Worm (Caenorhabditis elegans) whole organism, dauer: ENCODE data around the gene srz-1.

Source experiments
- unc-62 ChIP-seq: sonication (generic microtip); optimal IDR thresholded peaks from 2 replicates; lab custom pipeline; 2017; ENCODE audit warnings: missing biosample characterization, missing genetic modification reagents, missing genetic modification characterization

srz-1 gene

DNA sequence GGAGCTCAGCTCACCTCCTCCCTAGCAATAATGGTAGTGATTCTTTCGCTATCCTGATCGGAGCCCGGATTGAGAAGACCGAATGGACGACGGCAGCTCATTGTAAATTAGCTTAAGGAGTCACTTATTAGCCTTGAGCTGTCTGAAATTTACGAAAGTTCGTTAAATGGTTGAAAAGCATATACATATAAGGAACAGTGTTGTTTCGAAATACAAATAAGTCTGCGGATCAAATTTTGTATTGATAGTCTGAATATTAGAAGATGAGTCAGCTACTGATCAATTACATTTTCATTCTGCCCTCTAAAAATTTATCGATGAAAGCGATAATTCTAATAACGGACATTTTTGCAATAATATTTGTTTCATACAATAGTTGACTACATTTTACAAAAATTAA is 9.0 kb upstream of the srz-1 start, which contains the start of gene F14F8.14:
Gene F14F8.14, minus strand, starts transcription at position 101 of the 400 bp plus-strand sequence.
- no peak for TF ChIP-seq unc-62 (GFP tag; lab: Kevin White, UChicago)

- no peak for TF ChIP-seq unc-62 (GFP tag; lab: Kevin White, UChicago)
Observed at ce11 chrV:16668473-16668872, 7.2 kb upstream of the srz-1 start, which contains the start of gene F14F8.9. Gene F14F8.9, minus strand, starts transcription at chrV:16668573.

DNA sequence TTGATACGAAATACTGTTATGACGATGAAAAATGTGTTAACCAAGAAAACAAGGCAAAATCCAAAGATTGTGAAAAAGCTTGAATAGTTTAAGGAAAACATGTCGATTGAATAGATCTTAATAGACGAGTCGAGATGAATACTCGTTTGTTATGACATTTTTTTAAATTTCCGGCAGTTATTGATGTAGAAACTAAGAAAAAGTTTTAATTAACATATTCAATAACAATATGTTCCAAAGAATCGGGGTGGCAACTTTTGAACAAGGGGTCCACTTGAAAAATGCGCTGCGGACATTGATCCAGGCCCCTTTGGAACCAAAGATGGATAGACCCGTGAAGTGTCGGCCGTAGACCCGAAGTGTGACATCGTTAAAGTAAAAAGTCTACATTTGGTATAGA is 4.5 kb upstream of the srz-1 start, which contains the start of gene str-61:
Gene str-61, minus strand, starts transcription at position 101 of the 400 bp plus-strand sequence.
- TF ChIP-seq unc-62 (GFP tag; lab: Kevin White, UChicago) = no peak

DNA sequence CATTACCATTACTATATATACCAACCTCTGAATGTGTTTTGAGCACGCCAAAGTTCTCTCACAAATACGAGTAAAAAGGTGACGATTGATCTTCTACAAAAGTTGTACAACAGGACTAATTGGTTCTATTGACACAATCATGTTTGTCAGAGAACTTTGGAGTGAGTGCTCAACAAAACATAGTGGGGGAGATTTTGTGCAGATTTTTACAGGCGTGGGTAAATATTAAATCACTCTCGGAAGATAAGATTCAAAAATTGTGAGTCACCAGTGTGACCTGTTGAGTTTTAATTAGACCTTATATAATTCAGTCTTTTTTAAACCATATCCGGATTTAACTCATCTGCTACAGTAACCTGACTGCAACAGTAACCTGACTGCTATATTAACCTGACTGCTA is 3.5 kb upstream of the srz-1 start, which contains the start of gene F14F8.8:
Gene F14F8.8, minus strand, starts transcription at position 101 of the 400 bp plus-strand sequence.
- no peak for TF ChIP-seq unc-62 (GFP tag; lab: Kevin White, UChicago)

DNA sequence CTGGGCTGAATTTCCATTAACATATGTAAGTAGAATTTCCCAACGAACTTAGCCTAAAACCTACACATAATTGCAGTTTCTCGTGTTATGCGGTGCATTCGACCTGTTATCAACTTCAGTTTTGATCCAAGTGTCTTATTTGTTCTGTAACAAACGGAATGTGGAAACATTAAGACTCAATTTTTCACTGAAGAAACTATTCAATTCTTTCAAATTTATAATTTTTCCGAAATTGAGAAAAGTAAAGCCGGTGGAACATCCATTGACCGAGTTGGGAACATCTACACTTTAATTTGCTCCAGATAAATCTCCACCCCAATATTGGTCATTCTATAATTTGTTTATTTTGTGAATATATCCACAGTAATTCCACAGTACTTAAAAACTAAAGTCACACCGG is 1.3 kb upstream of the srz-1 start:
- TF ChIP-seq unc-62 (GFP tag; lab: Kevin White, UChicago) = no peak

- no peak for TF ChIP-seq unc-62 (GFP tag; lab: Kevin White, UChicago)
Observed at ce11 chrV:16679237-16679636, 3.6 kb downstream of the srz-1 start, which contains the start of gene srz-103. Gene srz-103, minus strand, starts transcription at chrV:16679337.

ce11 chrV:16679981-16680380 is 4.3 kb downstream of the srz-1 start, which contains the start of gene srw-44:
Gene srw-44, plus strand, starts transcription at chrV:16680281.
- no peak for TF ChIP-seq unc-62 (GFP tag; lab: Kevin White, UChicago)

ce11 chrV:16682886-16683285 is 7.2 kb downstream of the srz-1 start, which contains the start of gene srw-36:
Gene srw-36, plus strand, starts transcription at chrV:16683186.
- no peak for TF ChIP-seq unc-62 (GFP tag; lab: Kevin White, UChicago)

DNA sequence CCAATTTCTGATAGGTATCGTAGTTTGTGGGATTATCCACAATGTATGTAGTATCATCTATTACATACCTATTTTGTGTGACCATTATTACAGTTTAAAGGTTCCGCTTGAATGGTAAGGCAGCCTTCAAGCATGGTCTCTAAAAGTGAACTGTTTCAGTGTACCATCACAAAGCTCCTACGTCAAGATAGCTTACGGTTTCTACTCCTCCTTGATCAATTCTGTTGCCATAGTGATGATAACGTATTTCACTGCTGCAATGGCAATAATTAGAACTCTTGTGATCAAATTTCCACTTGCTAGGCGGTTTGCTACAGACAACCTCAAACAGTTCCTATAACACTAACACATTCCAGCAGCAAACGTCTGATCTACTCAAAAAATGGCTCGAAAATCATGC is 7.7 kb downstream of the srz-1 start:
- TF ChIP-seq unc-62 (GFP tag; lab: Kevin White, UChicago) = no peak

DNA sequence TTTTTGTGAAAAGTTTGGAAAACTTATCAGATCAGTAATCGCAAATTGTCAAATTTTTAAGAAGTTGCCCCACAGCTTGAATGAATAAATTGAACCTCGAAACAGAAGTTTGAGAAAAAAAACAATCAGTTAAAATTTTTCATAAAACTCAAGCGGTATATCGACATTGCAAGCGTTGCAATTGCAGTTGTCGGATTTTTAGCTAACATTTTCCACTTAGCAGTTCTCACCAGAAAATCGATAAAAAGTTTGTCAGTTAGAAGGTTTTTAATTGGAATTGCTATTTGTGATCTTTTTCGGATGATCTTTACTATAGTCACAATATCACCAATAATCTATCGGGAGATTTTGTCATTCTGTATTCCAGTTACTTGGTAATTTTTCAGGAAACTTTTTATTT is 10.1 kb downstream of the srz-1 start, which contains the start of gene srw-43:
Gene srw-43, plus strand, starts transcription at position 301 of the 400 bp plus-strand sequence.
- no peak for TF ChIP-seq unc-62 (GFP tag; lab: Kevin White, UChicago)

DNA sequence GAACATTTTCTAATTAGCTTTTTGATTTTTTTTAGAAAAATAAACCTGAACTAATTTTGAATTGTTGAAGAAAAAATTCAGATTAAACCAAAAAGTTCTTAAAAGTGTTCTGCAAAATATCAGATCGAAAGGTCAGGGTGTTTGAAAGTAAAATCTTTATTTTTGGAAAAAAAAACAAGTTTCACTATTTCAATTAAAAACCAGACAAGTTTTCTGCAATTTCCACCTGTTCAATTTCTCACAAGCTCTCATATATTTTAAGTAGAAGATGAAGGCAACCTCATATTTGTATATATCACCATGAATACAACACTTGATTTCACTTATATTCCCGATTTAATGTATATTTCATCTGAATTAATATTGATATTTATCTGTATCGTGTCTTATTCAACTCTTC is 11.6 kb downstream of the srz-1 start, which contains the start of gene srz-102:
Gene srz-102, plus strand, starts transcription at position 301 of the 400 bp plus-strand sequence.
- TF ChIP-seq unc-62 (GFP tag; lab: Kevin White, UChicago) = no peak

- no peak for TF ChIP-seq unc-62 (GFP tag; lab: Kevin White, UChicago)
Observed at ce11 chrV:16692988-16693387, 17.3 kb downstream of the srz-1 start.

DNA sequence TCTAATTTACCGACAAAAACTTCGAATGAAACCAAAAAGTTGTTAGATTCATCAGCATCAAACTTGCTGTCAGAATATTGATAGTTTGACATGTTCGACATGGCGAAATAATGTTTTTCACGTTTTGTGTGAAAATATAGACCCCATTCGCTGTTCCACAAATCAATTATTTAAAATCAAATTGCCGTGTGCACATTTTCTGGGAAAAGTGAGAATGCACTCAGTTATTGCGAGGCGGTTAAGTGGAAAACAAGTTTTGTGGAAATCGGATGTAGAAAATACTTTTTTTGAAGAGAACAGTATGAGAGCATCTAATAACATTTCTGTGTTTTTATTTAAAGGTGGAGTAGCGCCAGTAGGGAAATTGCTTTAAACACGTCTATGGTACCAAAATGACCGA is 18.1 kb downstream of the srz-1 start, which contains the start of gene srw-42:
Gene srw-42, minus strand, starts transcription at position 101 of the 400 bp plus-strand sequence.
- no peak for TF ChIP-seq unc-62 (GFP tag; lab: Kevin White, UChicago)

DNA sequence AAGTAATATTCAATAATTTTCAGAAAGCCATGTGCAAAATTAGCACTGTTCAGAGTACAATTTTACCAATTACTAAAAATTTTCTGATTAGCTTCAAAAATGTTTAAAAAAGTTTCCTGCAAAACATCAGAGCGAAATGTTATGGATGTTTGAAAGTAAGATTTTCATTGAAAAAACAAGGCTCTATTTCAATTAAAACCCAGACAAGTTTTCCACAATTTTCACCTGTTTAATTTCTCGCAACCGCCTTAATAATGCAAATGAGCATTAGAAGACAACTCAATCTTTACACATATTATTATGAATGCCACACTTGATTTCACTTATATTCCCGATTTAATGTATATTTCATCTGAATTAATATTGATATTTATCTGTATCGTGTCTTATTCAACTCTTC is 18.9 kb downstream of the srz-1 start, which contains the start of gene srz-101:
Gene srz-101, plus strand, starts transcription at position 301 of the 400 bp plus-strand sequence.
- no peak for TF ChIP-seq unc-62 (GFP tag; lab: Kevin White, UChicago)

ce11 chrV:16695499-16695898 is 19.8 kb downstream of the srz-1 start:
- no peak for TF ChIP-seq unc-62 (GFP tag; lab: Kevin White, UChicago)

DNA sequence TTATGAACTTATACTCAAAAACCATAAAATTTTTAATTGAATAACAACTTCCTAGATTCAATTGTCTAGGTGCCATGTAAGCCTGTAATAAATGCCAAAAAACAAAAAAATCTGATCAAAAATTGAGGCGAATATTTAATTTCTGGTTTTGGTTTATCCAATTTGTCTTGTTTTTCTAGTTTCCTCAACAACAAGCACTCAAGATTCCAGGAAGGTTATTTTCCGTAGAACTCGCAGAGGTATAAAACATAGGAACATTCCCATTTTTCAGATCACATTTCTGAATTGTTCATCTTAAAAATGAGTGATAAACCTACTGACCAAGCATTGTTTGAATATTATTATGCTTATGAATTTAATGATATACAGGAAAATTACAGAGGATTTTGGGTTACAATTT is 21.5 kb downstream of the srz-1 start, which contains the start of gene srw-41:
Gene srw-41, plus strand, starts transcription at position 301 of the 400 bp plus-strand sequence.
- no peak for TF ChIP-seq unc-62 (GFP tag; lab: Kevin White, UChicago)

ce11 chrV:16699752-16700259 is 24.2 kb downstream of the srz-1 start, which contains the start of gene Y70C5C.1:
Gene Y70C5C.1, plus strand, starts transcription at chrV:16700209.
- TF ChIP-seq unc-62 (GFP tag; lab: Kevin White, UChicago) = no peak
